Worm (Caenorhabditis elegans): ENCODE results near the gene ZC449.8.

Gene ZC449.8

ce11 chrX:5061763-5062162 is 45.9 kb downstream of the ZC449.8 start:
- peak; percentile 75 for TF ChIP-seq elt-1 (tag; optimal IDR thresholded peaks at IDR 0.05; ENCODE audit: borderline replicate concordance, insufficient read depth)
- no peak for TF ChIP-seq sem-2 (GFP tag; optimal IDR thresholded peaks at IDR 0.05)

ce11 chrX:5063750-5064652 is 48.1 kb downstream of the ZC449.8 start, which contains the start of gene C24H10.2:
TSS of gene C24H10.2 (plus strand) at chrX:5064602.
- no peak for TF ChIP-seq ceh-43 (GFP tag; optimal IDR thresholded peaks at IDR 0.05)
- peak; percentile 45 for TF ChIP-seq unc-120 (tag; optimal IDR thresholded peaks at IDR 0.05; ENCODE audit: poor library complexity, severe bottlenecking)
- TF ChIP-seq flh-1 (GFP tag; optimal IDR thresholded peaks at IDR 0.05), result no peak
- peak; percentile 22 for TF ChIP-seq drap-1 (GFP tag; optimal IDR thresholded peaks at IDR 0.05)
- no peak for TF ChIP-seq tbx-8 (GFP tag; optimal IDR thresholded peaks at IDR 0.05)
- no peak for TF ChIP-seq M03D4.4 (tag; optimal IDR thresholded peaks at IDR 0.05)
- no peak for TF ChIP-seq nhr-28 (tag; optimal IDR thresholded peaks at IDR 0.05)
- TF ChIP-seq nhr-237 (tag; optimal IDR thresholded peaks at IDR 0.05), result no peak
- peak; percentile 48 for TF ChIP-seq pha-4 (tag; optimal IDR thresholded peaks at IDR 0.05)
- TF ChIP-seq nhr-12 (tag; optimal IDR thresholded peaks at IDR 0.05), result no peak
- peak; percentile 9 for TF ChIP-seq sptf-1 (tag; optimal IDR thresholded peaks at IDR 0.05)
- no peak for TF ChIP-seq mep-1 (tag; optimal IDR thresholded peaks at IDR 0.05)
- peak; percentile 3 for TF ChIP-seq lin-13 (tag; optimal IDR thresholded peaks at IDR 0.05)
- no peak for TF ChIP-seq sem-2 (GFP tag; optimal IDR thresholded peaks at IDR 0.05)
- no peak for TF ChIP-seq zip-8 (tag; optimal IDR thresholded peaks at IDR 0.05)
- TF ChIP-seq snpc-4 (tag; optimal IDR thresholded peaks at IDR 0.05), result no peak
- no peak for TF ChIP-seq unc-39 (tag; optimal IDR thresholded peaks at IDR 0.05)
- TF ChIP-seq nhr-76 (tag; optimal IDR thresholded peaks at IDR 0.05), result no peak
- TF ChIP-seq nhr-2 (tag; optimal IDR thresholded peaks at IDR 0.05), result no peak
- TF ChIP-seq mls-2 (tag; optimal IDR thresholded peaks at IDR 0.05), result peak; percentile 27
- TF ChIP-seq lin-32 (GFP tag; optimal IDR thresholded peaks at IDR 0.05), result no peak
- peak; percentile 48 for TF ChIP-seq cnd-1 (tag; optimal IDR thresholded peaks at IDR 0.05)
- no peak for TF ChIP-seq ces-1 (GFP tag; optimal IDR thresholded peaks at IDR 0.05)
- no peak for TF ChIP-seq elt-3 (tag; optimal IDR thresholded peaks at IDR 0.05)
- TF ChIP-seq ceh-39 (tag; optimal IDR thresholded peaks at IDR 0.05), result no peak
- TF ChIP-seq ztf-11 (tag; optimal IDR thresholded peaks at IDR 0.05), result no peak
- no peak for TF ChIP-seq elt-1 (tag; optimal IDR thresholded peaks at IDR 0.05; ENCODE audit: borderline replicate concordance, insufficient read depth)
- TF ChIP-seq lsy-2 (tag; optimal IDR thresholded peaks at IDR 0.05), result no peak
- no peak for TF ChIP-seq hlh-1 (tag; optimal IDR thresholded peaks at IDR 0.05)

DNA sequence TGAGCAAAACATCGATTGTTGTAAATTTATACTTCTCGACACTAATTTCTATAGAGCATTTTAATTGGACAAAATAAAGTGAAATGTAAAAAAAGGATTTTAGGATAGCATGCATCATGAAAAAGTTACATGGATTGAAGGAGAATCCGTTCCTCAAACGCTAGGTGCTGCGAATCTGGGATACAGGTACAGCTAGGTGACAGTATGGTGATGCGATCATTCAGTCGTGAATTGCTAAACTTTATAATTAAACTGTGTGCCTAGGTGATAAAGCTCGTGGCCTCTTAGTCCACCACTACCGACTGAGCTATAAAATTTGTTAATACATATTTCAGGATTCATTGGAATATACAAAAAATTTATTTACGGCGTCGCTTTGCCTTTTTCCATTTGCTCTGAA is 50.7 kb downstream of the ZC449.8 start:
- TF ChIP-seq drap-1 (GFP tag; optimal IDR thresholded peaks at IDR 0.05) (no peak), mep-1 (tag; optimal IDR thresholded peaks at IDR 0.05) (no peak), nhr-237 (tag; optimal IDR thresholded peaks at IDR 0.05) (no peak), lsy-2 (tag; optimal IDR thresholded peaks at IDR 0.05) (no peak), ceh-83 (GFP tag; optimal IDR thresholded peaks at IDR 0.05) (no peak), ztf-11 (tag; optimal IDR thresholded peaks at IDR 0.05) (no peak)
